Worm (Caenorhabditis elegans) whole organism, L3 larva: Measurements from ENCODE around the gene snr-1.
"Not testable (repeated sequence)": the region's sequence is repeated elsewhere in the genome, so short reads cannot be mapped to it uniquely, and the experiment has no call there.

Source experiments
- R02D3.7 ChIP-seq: fragments of 150-350 bp; optimal IDR thresholded peaks from 2 replicates; lab custom pipeline; 2014; ENCODE audit warnings: missing biosample characterization, missing genetic modification characterization
- ZK546.5 ChIP-seq: sonication (generic microtip); optimal IDR thresholded peaks from 2 replicates; lab custom pipeline; 2017; ENCODE audit warnings: missing biosample characterization, missing genetic modification characterization
- aly-2 ChIP-seq: fragments of 150-350 bp; optimal IDR thresholded peaks from 2 replicates; lab custom pipeline; 2014; ENCODE audit warnings: missing biosample characterization, missing genetic modification characterization
- ama-1 ChIP-seq: fragments of 150-350 bp; optimal IDR thresholded peaks from 2 replicates; lab custom pipeline; 2018
- ceh-28 ChIP-seq: fragments of 150-350 bp; optimal IDR thresholded peaks from 2 replicates; lab custom pipeline; 2014; ENCODE audit warnings: missing biosample characterization, missing genetic modification reagents, missing genetic modification characterization
- daf-12 ChIP-seq: fragments of 150-350 bp; optimal IDR thresholded peaks from 2 replicates; lab custom pipeline; 2014; ENCODE audit warnings: missing biosample characterization, missing genetic modification reagents, missing genetic modification characterization
- elt-2 ChIP-seq: sonication (generic microtip); optimal IDR thresholded peaks from 2 replicates; lab custom pipeline; 2016; ENCODE audit warnings: missing genetic modification reagents, mild to moderate bottlenecking, missing genetic modification characterization, missing compliant biosample characterization
- fkh-10 ChIP-seq: sonication (generic microtip); optimal IDR thresholded peaks from 2 replicates; lab custom pipeline; 2017; ENCODE audit warnings: missing biosample characterization, missing genetic modification reagents, missing genetic modification characterization
- fos-1 ChIP-seq: fragments of 150-350 bp; optimal IDR thresholded peaks from 2 replicates; lab custom pipeline; 2014; ENCODE audit warnings: missing biosample characterization, missing genetic modification characterization
- hmg-11 ChIP-seq: sonication (generic microtip); optimal IDR thresholded peaks from 2 replicates; lab custom pipeline; 2016; ENCODE audit warnings: missing genetic modification characterization, missing compliant biosample characterization
- jun-1 ChIP-seq: fragments of 150-350 bp; optimal IDR thresholded peaks from 2 replicates; lab custom pipeline; 2014; ENCODE audit warnings: missing biosample characterization, missing genetic modification reagents, missing genetic modification characterization
- lin-15B ChIP-seq: fragments of 150-350 bp; optimal IDR thresholded peaks from 2 replicates; lab custom pipeline; 2014; ENCODE audit warnings: missing biosample characterization, missing genetic modification characterization
- lin-39 ChIP-seq: fragments of 150-350 bp; optimal IDR thresholded peaks from 2 replicates; lab custom pipeline; 2018; ENCODE audit warnings: missing biosample characterization, missing genetic modification reagents, missing genetic modification characterization
- mml-1 ChIP-seq: fragments of 150-350 bp; sonication (generic microtip); optimal IDR thresholded peaks from 3 replicates; lab custom pipeline; 2014; ENCODE audit warnings: missing biosample characterization, missing genetic modification characterization
- nfya-1 ChIP-seq: sonication (generic microtip); optimal IDR thresholded peaks from 2 replicates; lab custom pipeline; 2017; ENCODE audit warnings: missing genetic modification characterization, mild to moderate bottlenecking, missing compliant biosample characterization, antibody characterized with exemption, moderate library complexity; ENCODE audit not compliant: insufficient read depth
- nhr-11 ChIP-seq: fragments of 150-350 bp; optimal IDR thresholded peaks from 2 replicates; lab custom pipeline; 2014; ENCODE audit warnings: missing biosample characterization, missing genetic modification characterization
- nhr-23 ChIP-seq: fragments of 150-350 bp; optimal IDR thresholded peaks from 2 replicates; lab custom pipeline; 2014; ENCODE audit warnings: missing biosample characterization, missing genetic modification reagents, missing genetic modification characterization
- nhr-25 ChIP-seq: sonication (generic microtip); optimal IDR thresholded peaks from 2 replicates; lab custom pipeline; 2017; ENCODE audit warnings: missing biosample characterization, missing genetic modification characterization
- nhr-43 ChIP-seq: sonication (generic microtip); optimal IDR thresholded peaks from 2 replicates; lab custom pipeline; 2016; ENCODE audit warnings: mild to moderate bottlenecking, missing genetic modification characterization, missing compliant biosample characterization; ENCODE audit not compliant: poor library complexity, severe bottlenecking
- nhr-67 ChIP-seq: fragments of 150-350 bp; optimal IDR thresholded peaks from 2 replicates; lab custom pipeline; 2014; ENCODE audit warnings: missing biosample characterization, missing genetic modification characterization
- nhr-76 ChIP-seq: fragments of 150-350 bp; sonication (generic microtip); optimal IDR thresholded peaks from 5 replicates; lab custom pipeline; 2014; ENCODE audit warnings: missing biosample characterization, missing genetic modification characterization
- pha-4 ChIP-seq: fragments of 150-350 bp; optimal IDR thresholded peaks from 2 replicates; lab custom pipeline; 2014; ENCODE audit warnings: missing biosample characterization, missing genetic modification reagents, missing genetic modification characterization
- pqm-1 ChIP-seq: fragments of 150-350 bp; optimal IDR thresholded peaks from 2 replicates; lab custom pipeline; 2017; ENCODE audit warnings: missing biosample characterization, missing genetic modification characterization, inconsistent platforms
- snpc-4 ChIP-seq: fragments of 150-350 bp; optimal IDR thresholded peaks from 2 replicates; lab custom pipeline; 2014; ENCODE audit warnings: missing biosample characterization, missing genetic modification characterization
- unc-39 ChIP-seq: sonication (generic microtip); optimal IDR thresholded peaks from 4 replicates; lab custom pipeline; 2017; ENCODE audit warnings: missing biosample characterization, missing genetic modification characterization
- unc-62 ChIP-seq: fragments of 150-350 bp; sonication (generic microtip); optimal IDR thresholded peaks from 4 replicates; lab custom pipeline; 2014; ENCODE audit warnings: missing biosample characterization, missing genetic modification reagents, missing genetic modification characterization
- zag-1 ChIP-seq: fragments of 150-350 bp; optimal IDR thresholded peaks from 2 replicates; lab custom pipeline; 2014; ENCODE audit warnings: missing biosample characterization, missing genetic modification characterization
- ztf-11 ChIP-seq: fragments of 150-350 bp; optimal IDR thresholded peaks from 2 replicates; lab custom pipeline; 2014; ENCODE audit warnings: missing biosample characterization, missing genetic modification characterization

The snr-1 gene

DNA sequence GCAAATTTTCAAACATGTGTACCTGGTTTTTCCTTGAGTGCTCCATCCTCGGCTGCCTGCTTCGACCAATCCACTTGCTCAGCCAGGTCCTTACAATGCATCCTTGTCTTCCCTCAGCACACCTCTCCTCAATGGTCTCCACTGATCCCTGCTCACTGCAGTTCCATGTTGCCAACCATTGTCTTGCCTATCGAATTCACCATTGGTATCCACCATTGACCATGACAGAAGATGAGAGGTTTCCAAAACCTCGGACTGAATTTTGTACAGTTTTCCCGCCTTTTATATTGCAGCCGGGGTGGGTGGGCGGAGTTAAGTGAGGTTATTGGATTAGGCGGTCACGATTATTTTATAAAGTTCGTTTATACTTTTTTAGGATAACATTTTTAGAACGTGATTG, 24.1 kb upstream of the snr-1 start, which contains the start of gene Y116A8C.467:
Gene Y116A8C.467 (minus strand): TSS at position 101 of the 400 bp plus-strand sequence.
- TF ChIP-seq nhr-76 (tag; lab: Kevin White, UChicago); mml-1; pha-4 (tag; lab: Kevin White, UChicago): not testable (repeated sequence)
- TF ChIP-seq, all 47 proteins: peak for 0; not testable (repeated sequence) for 47

ce11 chrIV:17064937-17065336, 22.9 kb upstream of the snr-1 start, which contains the start of gene Y116A8C.465:
Y116A8C.465 (plus strand) TSS chrIV:17065237.
- not testable (repeated sequence) for TF ChIP-seq ama-1 (lab: Kevin White, UChicago); nhr-43 (tag; lab: Kevin White, UChicago); unc-39 (tag; lab: Kevin White, UChicago)

DNA sequence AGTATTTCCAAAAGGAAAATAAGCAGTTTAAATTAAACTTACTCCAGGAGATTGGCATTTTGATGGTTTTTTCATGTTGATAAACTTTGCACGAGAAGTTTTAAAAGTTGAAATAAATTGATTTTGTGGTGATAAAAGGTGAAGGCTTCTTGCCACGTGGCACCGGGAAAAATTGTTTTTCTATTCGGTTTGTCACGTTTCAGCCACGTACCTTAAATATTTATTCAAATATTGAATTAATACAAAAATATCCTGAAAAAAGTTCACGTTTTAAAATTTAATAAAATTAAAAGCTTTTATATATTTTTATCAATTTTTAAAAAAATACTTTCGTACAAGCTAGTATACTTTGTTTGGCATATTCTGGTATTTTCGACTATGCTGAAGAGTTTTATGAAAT, 17.1 kb upstream of the snr-1 start, which contains the start of gene Y116A8C.24:
Gene Y116A8C.24 (minus strand): TSS at position 101 of the 400 bp plus-strand sequence.
- not testable (repeated sequence) for TF ChIP-seq R02D3.7, pqm-1, nhr-25 (tag; lab: Kevin White, UChicago)

DNA sequence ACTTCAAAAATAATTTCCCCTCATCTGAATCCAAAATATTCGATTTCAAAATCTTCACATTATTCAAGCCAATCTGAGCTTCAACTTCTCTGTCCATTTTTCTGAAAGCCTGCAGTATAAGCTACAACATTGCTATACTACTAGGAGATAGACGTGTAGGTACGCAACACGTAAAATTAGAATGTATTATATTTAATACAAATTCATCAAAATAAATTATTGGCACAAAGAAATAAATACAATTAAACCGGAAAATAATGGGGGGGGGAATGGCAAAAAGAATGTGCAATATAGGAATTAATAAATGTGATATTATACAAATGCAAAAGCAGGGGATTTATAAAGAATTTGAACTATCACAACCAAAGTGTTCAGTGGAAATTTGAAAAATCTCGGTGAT, 9.2 kb upstream of the snr-1 start, which contains the start of gene Y116A8C.25:
Gene Y116A8C.25 (minus strand): TSS at position 101 of the 400 bp plus-strand sequence.
- TF ChIP-seq daf-12 (tag; lab: Kevin White, UChicago) (no peak), lin-39 (tag; lab: Kevin White, UChicago) (no peak), mml-1 (no peak)

DNA sequence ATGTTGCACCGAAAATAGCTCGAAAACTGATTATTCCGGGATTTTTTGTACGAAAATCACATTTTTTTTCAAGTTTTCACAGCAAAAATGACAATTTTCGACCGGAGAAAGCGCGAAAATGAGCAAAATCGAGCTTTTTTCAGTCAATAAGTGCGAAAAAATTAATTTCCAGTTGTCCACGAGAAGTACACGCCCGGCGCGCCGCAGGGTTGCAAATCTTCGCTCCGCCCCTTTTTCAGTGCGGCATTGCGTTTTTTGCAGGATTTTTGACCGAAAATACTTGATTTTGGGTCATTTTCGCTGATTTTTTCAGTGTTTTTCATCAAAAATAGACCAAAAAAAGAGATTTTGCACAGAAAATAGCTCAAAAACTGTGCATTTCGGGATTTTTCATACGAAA, 3.5 kb upstream of the snr-1 start:
- TF ChIP-seq nfya-1 (tag; lab: Kevin White, UChicago) (peak; percentile 0), mml-1 (no peak), snpc-4 (no peak), lin-15B (peak; percentile 46), nhr-25 (tag; lab: Kevin White, UChicago) (no peak), ztf-11 (tag; lab: Kevin White, UChicago) (no peak), pha-4 (tag; lab: Kevin White, UChicago) (peak; percentile 15), fos-1 (no peak), hmg-11 (peak; percentile 12), nhr-11 (tag; lab: Kevin White, UChicago) (no peak)

- TF ChIP-seq aly-2 (tag; lab: Kevin White, UChicago) (no peak), nhr-67 (no peak), R02D3.7 (tag; lab: Kevin White, UChicago) (no peak), daf-12 (tag; lab: Kevin White, UChicago) (no peak), ZK546.5 (no peak), fkh-10 (GFP tag; lab: Kevin White, UChicago) (no peak), nhr-25 (tag; lab: Kevin White, UChicago) (no peak), unc-62 (GFP tag; lab: Kevin White, UChicago) (no peak), pha-4 (tag; lab: Kevin White, UChicago) (no peak), zag-1 (tag; lab: Kevin White, UChicago) (no peak), ceh-28 (no peak), jun-1 (tag; lab: Kevin White, UChicago) (no peak)
- TF ChIP-seq, all 47 proteins: peak for 0
Measured at ce11 chrIV:17084839-17085238, 3.0 kb upstream of the snr-1 start.

DNA sequence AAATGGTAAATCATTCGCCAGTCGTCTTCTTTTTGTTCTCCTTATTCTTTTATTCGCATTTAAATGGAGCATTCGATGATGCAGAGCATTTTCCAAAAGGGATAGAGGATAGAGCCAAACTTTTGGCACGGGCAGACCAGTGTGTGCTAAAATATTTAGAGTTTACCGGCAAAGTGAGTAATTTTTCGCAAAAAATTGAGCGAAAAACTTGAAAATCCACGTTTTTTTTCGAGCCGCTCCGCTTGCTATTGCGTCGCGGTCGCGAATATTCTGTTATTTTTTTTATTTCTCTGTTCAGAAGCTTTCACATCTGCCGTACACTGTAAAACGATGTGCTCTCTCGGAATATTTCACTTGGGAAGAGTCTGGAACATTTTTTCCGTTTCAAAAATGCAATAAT, 1.0 kb downstream of the snr-1 start, which contains the start of gene Y116A8C.43:
Gene Y116A8C.43 (plus strand): TSS at position 3 of the 400 bp plus-strand sequence.
- TF ChIP-seq nhr-43 (tag; lab: Kevin White, UChicago) (peak; percentile 4), nhr-23 (tag; lab: Kevin White, UChicago) (no peak), elt-2 (tag; lab: Kevin White, UChicago) (peak; percentile 7), R02D3.7 (tag; lab: Kevin White, UChicago) (no peak), ama-1 (lab: Kevin White, UChicago) (peak; percentile 13), pha-4 (tag; lab: Kevin White, UChicago) (peak; percentile 3)
